Fruit fly (Drosophila melanogaster) whole organism, adult: ENCODE results near the gene CG17572.

Experiments
- CG11617 ChIP-seq: fragments of 200-800 bp; sonication (Bioruptor generic); optimal IDR thresholded peaks from 2 replicates; lab custom pipeline; 2017; ENCODE audit warnings: mild to moderate bottlenecking, missing biosample characterization, missing genetic modification reagents, missing genetic modification characterization
- CG12768 ChIP-seq: fragments of 200-800 bp; sonication (Bioruptor generic); optimal IDR thresholded peaks from 2 replicates; lab custom pipeline; 2017; ENCODE audit warnings: missing biosample characterization, missing genetic modification characterization, mild to moderate bottlenecking, moderate library complexity, missing genetic modification reagents
- CG14711 ChIP-seq: fragments of 200-800 bp; sonication (Bioruptor generic); optimal IDR thresholded peaks from 2 replicates; lab custom pipeline; 2018; ENCODE audit warnings: missing biosample characterization, mild to moderate bottlenecking, missing genetic modification characterization, moderate library complexity
- CG1620 ChIP-seq: fragments of 200-800 bp; sonication (Bioruptor generic); optimal IDR thresholded peaks from 2 replicates; lab custom pipeline; 2016; ENCODE audit warnings: missing biosample characterization, missing genetic modification characterization
- CG33017 ChIP-seq: fragments of 200-800 bp; sonication (Bioruptor generic); optimal IDR thresholded peaks from 2 replicates; lab custom pipeline; 2018; ENCODE audit warnings: missing biosample characterization, mild to moderate bottlenecking, missing genetic modification characterization, moderate library complexity
- CG5204 ChIP-seq: fragments of 200-800 bp; sonication (Bioruptor generic); optimal IDR thresholded peaks from 2 replicates; lab custom pipeline; 2016; ENCODE audit warnings: missing biosample characterization, missing genetic modification characterization
- CG7045 ChIP-seq: fragments of 200-800 bp; sonication (Bioruptor generic); optimal IDR thresholded peaks from 2 replicates; lab custom pipeline; 2017; ENCODE audit warnings: missing biosample characterization, mild to moderate bottlenecking, missing genetic modification characterization
- CG7101 ChIP-seq: fragments of 200-800 bp; sonication (Bioruptor generic); optimal IDR thresholded peaks from 2 replicates; lab custom pipeline; 2018; ENCODE audit warnings: missing biosample characterization, mild to moderate bottlenecking, missing genetic modification characterization, moderate library complexity
- Clk ChIP-seq: fragments of 200-800 bp; sonication (Bioruptor generic); optimal IDR thresholded peaks from 2 replicates; lab custom pipeline; 2017; ENCODE audit warnings: missing biosample characterization, missing genetic modification characterization
- Crg-1 ChIP-seq: fragments of 200-800 bp; sonication (Bioruptor generic); optimal IDR thresholded peaks from 2 replicates; lab custom pipeline; 2016; ENCODE audit warnings: missing biosample characterization, missing genetic modification characterization
- Hr96 ChIP-seq: fragments of 200-800 bp; sonication (Bioruptor generic); optimal IDR thresholded peaks from 2 replicates; lab custom pipeline; 2016; ENCODE audit warnings: missing biosample characterization, missing genetic modification characterization
- Mnt ChIP-seq: fragments of 200-800 bp; sonication (Bioruptor generic); optimal IDR thresholded peaks from 2 replicates; lab custom pipeline; 2016; ENCODE audit warnings: missing biosample characterization, mild to moderate bottlenecking, missing genetic modification characterization
- bab1 ChIP-seq: fragments of 200-800 bp; sonication (Bioruptor generic); optimal IDR thresholded peaks from 3 replicates; lab custom pipeline; 2019; ENCODE audit warnings: missing biosample characterization, mild to moderate bottlenecking, missing genetic modification characterization, moderate library complexity
- cic ChIP-seq: fragments of 200-800 bp; sonication (Bioruptor generic); optimal IDR thresholded peaks from 2 replicates; lab custom pipeline; 2017; ENCODE audit warnings: missing biosample characterization, mild to moderate bottlenecking, missing genetic modification characterization, moderate library complexity
- cnc ChIP-seq, 2 experiments: fragments of >200 bp; optimal IDR thresholded peaks; 2 replicates each; lab custom pipeline; 2017
- kay ChIP-seq: fragments of 200-800 bp; sonication (Bioruptor generic); peaks from one replicate; lab custom pipeline; 2016; ENCODE audit warnings: missing biosample characterization, missing genetic modification characterization, borderline replicate concordance
- ovo ChIP-seq: fragments of 200-800 bp; sonication (Bioruptor generic); optimal IDR thresholded peaks from 2 replicates; lab custom pipeline; 2016; ENCODE audit warnings: missing biosample characterization, missing genetic modification characterization
- pad ChIP-seq: fragments of 200-800 bp; sonication (Bioruptor generic); optimal IDR thresholded peaks from 3 replicates; lab custom pipeline; 2017; ENCODE audit warnings: missing biosample characterization, missing genetic modification characterization, mild to moderate bottlenecking, moderate library complexity, missing genetic modification reagents
- tj ChIP-seq: fragments of 200-800 bp; sonication (Bioruptor generic); optimal IDR thresholded peaks from 3 replicates; lab custom pipeline; 2017; ENCODE audit warnings: missing biosample characterization, mild to moderate bottlenecking, missing genetic modification characterization, moderate library complexity
- toe ChIP-seq: fragments of 200-800 bp; sonication (Bioruptor generic); optimal IDR thresholded peaks from 2 replicates; lab custom pipeline; 2016; ENCODE audit warnings: missing biosample characterization, missing genetic modification characterization

Gene CG17572

DNA sequence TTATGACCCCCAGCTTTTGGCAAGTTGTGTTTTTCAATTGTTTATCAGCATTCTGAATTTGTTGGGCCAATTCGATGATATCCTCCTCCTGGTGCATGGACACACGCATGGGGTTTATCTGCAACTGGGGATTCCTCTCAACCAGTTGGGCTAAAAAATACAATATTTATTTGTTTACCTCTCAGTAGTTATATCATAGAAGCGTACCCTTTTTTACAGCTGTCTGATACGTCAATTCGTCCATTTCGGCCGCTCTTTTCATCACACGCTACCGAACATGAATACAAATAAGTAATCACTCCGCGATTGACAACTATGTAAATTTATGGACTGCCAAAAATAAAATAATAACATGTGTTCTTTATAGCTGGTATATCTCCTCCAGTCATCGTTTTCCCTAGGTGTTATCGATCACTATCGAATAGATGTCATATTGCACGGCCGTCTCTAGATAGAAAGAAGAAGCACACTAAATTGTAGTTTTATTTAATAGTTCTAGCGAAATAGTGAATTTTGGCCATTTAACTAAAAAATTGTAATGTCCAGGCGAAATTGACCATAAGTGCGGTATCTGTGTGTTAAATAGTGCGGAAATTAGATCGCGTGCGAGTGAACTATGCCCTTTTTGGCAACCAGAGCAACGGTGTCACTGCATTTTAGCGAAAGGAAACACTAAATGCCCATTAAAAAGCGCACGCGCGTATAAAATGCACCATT, 39.6 kb downstream of the CG17572 start, which contains the start of the genes mib2 and CG31800:
mib2 (plus strand) TSS at position 232 of the 717 bp plus-strand sequence.
CG31800 (minus strand) TSS at position 364 of the 717 bp plus-strand sequence.
- peak; percentile 4 for TF ChIP-seq CG7101
- TF ChIP-seq CG11617 (GFP tag; lab: Kevin White, UChicago) = peak; percentile 8
- peak; percentile 7 for TF ChIP-seq toe (GFP tag; lab: Kevin White, UChicago)
- peak; percentile 13 for TF ChIP-seq bab1
- TF ChIP-seq cnc (optimal IDR thresholded peaks at IDR 0.05; lab: Kevin White, UChicago) = no peak
- peak; percentile 35 for TF ChIP-seq Mnt (GFP tag; lab: Kevin White, UChicago)
- TF ChIP-seq CG5204 (GFP tag; lab: Kevin White, UChicago) = no peak

DNA sequence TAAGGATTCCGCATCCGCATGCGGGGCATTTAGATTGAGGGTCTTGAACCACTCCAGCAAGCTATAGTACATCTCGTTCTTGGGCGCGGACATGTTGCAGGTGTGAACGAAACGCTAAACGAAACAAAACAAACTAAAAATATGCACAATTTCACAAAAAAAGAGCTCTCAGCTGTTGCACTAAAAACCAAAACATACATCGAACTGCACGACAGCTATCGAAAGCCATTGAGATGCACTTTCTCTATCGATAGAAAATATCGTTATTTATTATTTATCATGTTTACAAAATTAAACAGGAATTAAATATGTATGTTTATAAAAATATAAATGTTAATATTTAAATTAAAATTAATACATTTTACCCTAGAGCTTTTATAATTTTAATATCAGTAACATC, 40.7 kb downstream of the CG17572 start, which contains the start of gene hook:
hook (minus strand) TSS at position 211 of the 400 bp plus-strand sequence.
- TF ChIP-seq bab1 (peak; percentile 19), tj (no peak), ovo (GFP tag; lab: Kevin White, UChicago) (no peak), toe (GFP tag; lab: Kevin White, UChicago) (no peak), Hr96 (GFP tag; lab: Kevin White, UChicago) (no peak), CG33017 (tag; lab: Kevin White, UChicago) (no peak), CG11617 (GFP tag; lab: Kevin White, UChicago) (no peak), Crg-1 (GFP tag; lab: Kevin White, UChicago) (no peak), kay (GFP tag; lab: Kevin White, UChicago) (no peak), cic (GFP tag; lab: Kevin White, UChicago) (no peak), Mnt (GFP tag; lab: Kevin White, UChicago) (peak; percentile 25)

- TF ChIP-seq cic (GFP tag; lab: Kevin White, UChicago) (peak; percentile 9), cnc (optimal IDR thresholded peaks at IDR 0.05; lab: Kevin White, UChicago) (no peak), Mnt (GFP tag; lab: Kevin White, UChicago) (no peak), tj (no peak)
Measured at dm6 chr2L:19027246-19027886, 46.6 kb downstream of the CG17572 start, which contains the start of gene Sidpn. Gene Sidpn, plus strand, starts transcription at chr2L:19027710.

- TF ChIP-seq CG33017 (tag; lab: Kevin White, UChicago) = peak; percentile 32
- no peak for TF ChIP-seq pad (GFP tag; lab: Kevin White, UChicago)
- no peak for TF ChIP-seq CG1620 (GFP tag; lab: Kevin White, UChicago)
- peak; percentile 10 for TF ChIP-seq toe (GFP tag; lab: Kevin White, UChicago)
- TF ChIP-seq Clk (GFP tag; lab: Kevin White, UChicago) = no peak
- peak; percentile 11 for TF ChIP-seq CG7045 (GFP tag; lab: Kevin White, UChicago)
- peak; percentile 21 for TF ChIP-seq CG7101
Measured at dm6 chr2L:19026491-19027197, 47.3 kb downstream of the CG17572 start.

DNA sequence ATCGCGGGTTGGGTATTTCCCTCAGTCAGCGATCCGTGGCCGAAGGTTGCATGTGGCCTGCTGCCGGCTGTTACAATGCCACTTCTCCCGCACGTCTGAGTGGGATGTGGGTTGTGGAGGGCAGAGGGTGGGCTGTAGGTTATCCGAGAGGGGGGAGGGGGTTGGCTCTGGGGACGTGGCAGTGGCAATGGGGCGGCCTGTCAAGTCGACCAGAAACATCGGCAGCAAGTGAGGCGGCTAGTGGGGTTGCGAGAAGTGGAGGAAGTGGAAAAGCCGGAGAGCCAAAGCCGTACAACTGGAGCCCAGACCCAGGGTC, 49.2 kb downstream of the CG17572 start:
- TF ChIP-seq pad (GFP tag; lab: Kevin White, UChicago) = no peak
- TF ChIP-seq CG12768 (GFP tag; lab: Kevin White, UChicago) = no peak
- TF ChIP-seq CG1620 (GFP tag; lab: Kevin White, UChicago) = no peak
- TF ChIP-seq CG14711 = no peak
- TF ChIP-seq cic (GFP tag; lab: Kevin White, UChicago) = no peak
- no peak for TF ChIP-seq Mnt (GFP tag; lab: Kevin White, UChicago)

dm6 chr2L:19023972-19024743, 49.8 kb downstream of the CG17572 start:
- no peak for TF ChIP-seq CG12768 (GFP tag; lab: Kevin White, UChicago)
- peak; percentile 43 for TF ChIP-seq CG5204 (GFP tag; lab: Kevin White, UChicago)
- TF ChIP-seq CG11617 (GFP tag; lab: Kevin White, UChicago) = peak; percentile 13
- no peak for TF ChIP-seq Mnt (GFP tag; lab: Kevin White, UChicago)
- TF ChIP-seq CG1620 (GFP tag; lab: Kevin White, UChicago) = no peak
- no peak for TF ChIP-seq bab1
- TF ChIP-seq toe (GFP tag; lab: Kevin White, UChicago) = no peak
- TF ChIP-seq tj = peak; percentile 10
- no peak for TF ChIP-seq Hr96 (GFP tag; lab: Kevin White, UChicago)
- TF ChIP-seq CG7101 = peak; percentile 8
- TF ChIP-seq Crg-1 (GFP tag; lab: Kevin White, UChicago) = no peak
- TF ChIP-seq ovo (GFP tag; lab: Kevin White, UChicago) = no peak
- no peak for TF ChIP-seq pad (GFP tag; lab: Kevin White, UChicago)
- TF ChIP-seq CG33017 (tag; lab: Kevin White, UChicago) = no peak
- TF ChIP-seq CG7045 (GFP tag; lab: Kevin White, UChicago) = peak; percentile 8
- TF ChIP-seq cnc (optimal IDR thresholded peaks at IDR 0.05; lab: Kevin White, UChicago) = no peak
- TF ChIP-seq Clk (GFP tag; lab: Kevin White, UChicago) = no peak
- TF ChIP-seq kay (GFP tag; lab: Kevin White, UChicago) = no peak
- no peak for TF ChIP-seq CG14711
- no peak for TF ChIP-seq cic (GFP tag; lab: Kevin White, UChicago)
